Worm (Caenorhabditis elegans) whole organism, L4 larva: Measurements from ENCODE around the gene F58D12.1.

ENCODE experiments used
- F44E2.7 ChIP-seq: fragments of 200-800 bp; sonication (Bioruptor generic); IDR thresholded peaks from 2 replicates; pipeline ENCODE4 v2.1.2; 2022; ENCODE audit warnings: missing genetic modification characterization, missing compliant biosample characterization
- aly-2 ChIP-seq: sonication (generic microtip); optimal IDR thresholded peaks from 2 replicates; lab custom pipeline; 2018; ENCODE audit warnings: missing biosample characterization, missing genetic modification characterization
- ceh-82 ChIP-seq: sonication (generic microtip); optimal IDR thresholded peaks from 2 replicates; lab custom pipeline; 2017; ENCODE audit warnings: missing biosample characterization, missing genetic modification characterization
- daf-16 ChIP-seq, 3 experiments: sonication (generic microtip); optimal IDR thresholded peaks; 2 replicates each; lab custom pipeline; 2016 to 2017; ENCODE audit warnings: missing genetic modification characterization in 3 of 3, missing genetic modification reagents in 3 of 3, mild to moderate bottlenecking in 2 of 3, missing compliant biosample characterization in 2 of 3, missing biosample characterization in 1 of 3, moderate library complexity in 1 of 3
- duxl-1 ChIP-seq: sonication (generic microtip); optimal IDR thresholded peaks from 2 replicates; lab custom pipeline; 2016; ENCODE audit warnings: mild to moderate bottlenecking, missing genetic modification characterization, moderate library complexity, missing compliant biosample characterization; ENCODE audit not compliant: poor library complexity
- hif-1 ChIP-seq, 2 experiments: sonication (generic microtip); optimal IDR thresholded peaks; 2 replicates each; lab custom pipeline; 2016 to 2017; ENCODE audit warnings: missing compliant biosample characterization in 2 of 2, missing genetic modification characterization in 2 of 2, missing genetic modification reagents in 2 of 2, missing genotype in 2 of 2, mild to moderate bottlenecking in 1 of 2
- mdl-1 ChIP-seq, 2 experiments: fragments of 150-350 bp in 1 of 2; sonication (generic microtip) in 1 of 2; optimal IDR thresholded peaks; 2 replicates each; lab custom pipeline; 2014 to 2017; ENCODE audit warnings: missing biosample characterization in 2 of 2, missing genetic modification characterization in 2 of 2
- nhr-10 ChIP-seq: fragments of 150-350 bp; optimal IDR thresholded peaks from 2 replicates; lab custom pipeline; 2014; ENCODE audit warnings: missing biosample characterization, missing genetic modification characterization
- nhr-28 ChIP-seq: fragments of 150-350 bp; optimal IDR thresholded peaks from 2 replicates; lab custom pipeline; 2014; ENCODE audit warnings: missing biosample characterization, missing genetic modification characterization
- zag-1 ChIP-seq: fragments of 150-350 bp; optimal IDR thresholded peaks from 2 replicates; lab custom pipeline; 2014; ENCODE audit warnings: missing biosample characterization, missing genetic modification characterization
- ztf-7 ChIP-seq: fragments of 150-350 bp; optimal IDR thresholded peaks from 2 replicates; lab custom pipeline; 2014; ENCODE audit warnings: missing biosample characterization, missing genetic modification characterization

ce11 chrV:14005812-14006211 lies 43.6 kb upstream of the F58D12.1 start, which contains the start of gene ric-7:
- no peak for TF ChIP-seq ztf-7 (tag; lab: Kevin White, UChicago)
- TF ChIP-seq ceh-82 (tag; lab: Kevin White, UChicago) = no peak
- no peak for TF ChIP-seq daf-16 (GFP tag; optimal IDR thresholded peaks at IDR 0.05; lab: Kevin White, UChicago)
- no peak for TF ChIP-seq daf-16 (tag; optimal IDR thresholded peaks at IDR 0.05; lab: Kevin White, UChicago)
- no peak for TF ChIP-seq nhr-10
- no peak for TF ChIP-seq nhr-28 (tag; lab: Kevin White, UChicago)
- no peak for TF ChIP-seq F44E2.7
- TF ChIP-seq mdl-1 (tag; optimal IDR thresholded peaks at IDR 0.05; lab: Kevin White, UChicago) = no peak
- TF ChIP-seq duxl-1 (tag; lab: Kevin White, UChicago) = no peak
- TF ChIP-seq zag-1 (tag; lab: Kevin White, UChicago) = no peak
- TF ChIP-seq aly-2 (tag; lab: Kevin White, UChicago) = no peak
- no peak for TF ChIP-seq hif-1 (tag; optimal IDR thresholded peaks at IDR 0.05; lab: Kevin White, UChicago)
